Fruit fly (Drosophila melanogaster) whole organism, embryonic: ENCODE results near the gene CG14327.

Source experiments
- B-H1 ChIP-seq: fragments of 200-800 bp; sonication (Bioruptor generic); IDR thresholded peaks from 3 replicates; pipeline ENCODE4 v1.3.6; 2022; ENCODE audit warnings: missing biosample characterization, missing genetic modification characterization
- CG10543 ChIP-seq: fragments of 200-800 bp; sonication (Bioruptor generic); optimal IDR thresholded peaks from 3 replicates; lab custom pipeline; 2017; ENCODE audit warnings: missing biosample characterization, mild to moderate bottlenecking, missing genetic modification characterization, moderate library complexity
- CG12299 ChIP-seq: fragments of 200-800 bp; sonication (Bioruptor generic); optimal IDR thresholded peaks from 2 replicates; lab custom pipeline; 2018; ENCODE audit warnings: missing biosample characterization, mild to moderate bottlenecking, missing genetic modification characterization
- CG12744 ChIP-seq: fragments of 200-800 bp; sonication (Bioruptor generic); optimal IDR thresholded peaks from 2 replicates; lab custom pipeline; 2016; ENCODE audit warnings: missing biosample characterization, missing genetic modification characterization
- CG14667 ChIP-seq: fragments of 200-800 bp; sonication (Bioruptor generic); IDR thresholded peaks from 2 replicates; pipeline ENCODE4 v1.3.6; 2022; ENCODE audit warnings: missing biosample characterization, missing genetic modification characterization
- CG15073 ChIP-seq: fragments of 200-800 bp; sonication (Bioruptor generic); optimal IDR thresholded peaks from 2 replicates; lab custom pipeline; 2016; ENCODE audit warnings: missing biosample characterization, missing genetic modification characterization
- CG18011 ChIP-seq: fragments of 200-800 bp; sonication (Bioruptor generic); optimal IDR thresholded peaks from 2 replicates; lab custom pipeline; 2017; ENCODE audit warnings: missing biosample characterization, missing genetic modification characterization, mild to moderate bottlenecking, moderate library complexity, missing genotype
- CG18599 ChIP-seq: fragments of 200-800 bp; sonication (Bioruptor generic); optimal IDR thresholded peaks from 3 replicates; lab custom pipeline; 2017; ENCODE audit warnings: missing biosample characterization, missing genetic modification characterization, mild to moderate bottlenecking, moderate library complexity, missing genetic modification reagents
- CG18619 ChIP-seq: fragments of 200-800 bp; sonication (Bioruptor generic); optimal IDR thresholded peaks from 3 replicates; lab custom pipeline; 2017; ENCODE audit warnings: missing biosample characterization, mild to moderate bottlenecking, missing genetic modification characterization
- CG32532 ChIP-seq: fragments of 200-800 bp; sonication (Bioruptor generic); IDR thresholded peaks from 2 replicates; pipeline ENCODE4 v1.3.6; 2022; ENCODE audit warnings: missing biosample characterization, missing genetic modification characterization
- CG32767 ChIP-seq: fragments of 200-800 bp; sonication (Bioruptor generic); IDR thresholded peaks from 2 replicates; pipeline ENCODE4 v1.3.6; 2022; ENCODE audit warnings: missing biosample characterization, missing genetic modification characterization
- CG3838 ChIP-seq: fragments of 200-800 bp; sonication (Bioruptor generic); optimal IDR thresholded peaks from 3 replicates; lab custom pipeline; 2016; ENCODE audit warnings: missing biosample characterization, missing genetic modification characterization
- CG43689 ChIP-seq: fragments of 200-800 bp; sonication (Bioruptor generic); IDR thresholded peaks from 2 replicates; pipeline ENCODE4 v1.3.6; 2022; ENCODE audit warnings: missing biosample characterization, missing genetic modification characterization
- CG6813 ChIP-seq: fragments of 200-800 bp; sonication (Bioruptor generic); optimal IDR thresholded peaks from 2 replicates; lab custom pipeline; 2017; ENCODE audit warnings: missing biosample characterization, missing genetic modification characterization, mild to moderate bottlenecking, moderate library complexity, missing genetic modification reagents
- CG7357 ChIP-seq: fragments of 200-800 bp; sonication (Bioruptor generic); IDR thresholded peaks from 3 replicates; pipeline ENCODE4 v1.3.6; 2022; ENCODE audit warnings: missing biosample characterization, missing genetic modification characterization
- CTCF ChIP-seq: fragments of 200-800 bp; sonication (Bioruptor generic); optimal IDR thresholded peaks from 2 replicates; lab custom pipeline; 2017; ENCODE audit warnings: missing biosample characterization, mild to moderate bottlenecking, missing genetic modification characterization, moderate library complexity
- Ets65A ChIP-seq: fragments of 200-800 bp; sonication (Bioruptor generic); peaks from one replicate; lab custom pipeline; 2016; ENCODE audit warnings: missing biosample characterization, missing genetic modification characterization
- HmgZ ChIP-seq: fragments of 200-800 bp; sonication (Bioruptor generic); optimal IDR thresholded peaks from 2 replicates; lab custom pipeline; 2018; ENCODE audit warnings: missing biosample characterization, mild to moderate bottlenecking, missing genetic modification characterization
- Meics ChIP-seq: fragments of 200-800 bp; sonication (Bioruptor generic); optimal IDR thresholded peaks from 2 replicates; lab custom pipeline; 2017; ENCODE audit warnings: missing biosample characterization, mild to moderate bottlenecking, missing genetic modification characterization
- Nf-YB ChIP-seq: fragments of 200-800 bp; sonication (Bioruptor generic); optimal IDR thresholded peaks from 3 replicates; lab custom pipeline; 2019; ENCODE audit warnings: missing biosample characterization, mild to moderate bottlenecking, missing genetic modification characterization, moderate library complexity
- PHDP ChIP-seq: fragments of 200-800 bp; sonication (Bioruptor generic); optimal IDR thresholded peaks from 3 replicates; lab custom pipeline; 2018; ENCODE audit warnings: missing biosample characterization, mild to moderate bottlenecking, missing genetic modification characterization, moderate library complexity
- Pdp1 ChIP-seq, 2 experiments: fragments of 200-800 bp; sonication (Bioruptor generic); optimal IDR thresholded peaks; 3 replicates each; lab custom pipeline; 2016; ENCODE audit warnings: missing biosample characterization in 2 of 2, missing genetic modification characterization in 2 of 2, mild to moderate bottlenecking in 1 of 2, moderate library complexity in 1 of 2
- Rfx ChIP-seq: fragments of 200-800 bp; sonication (Bioruptor generic); IDR thresholded peaks from 2 replicates; pipeline ENCODE4 v1.3.6; 2022; ENCODE audit warnings: missing biosample characterization, missing genetic modification characterization
- TFAM ChIP-seq: fragments of 200-800 bp; sonication (Bioruptor generic); optimal IDR thresholded peaks from 2 replicates; lab custom pipeline; 2017; ENCODE audit warnings: missing biosample characterization, missing genetic modification characterization, inconsistent platforms
- Xbp1 ChIP-seq: fragments of 200-800 bp; sonication (Bioruptor generic); optimal IDR thresholded peaks from 3 replicates; lab custom pipeline; 2016; ENCODE audit warnings: missing biosample characterization, mild to moderate bottlenecking, missing genetic modification characterization
- ab ChIP-seq: fragments of 200-800 bp; sonication (Bioruptor generic); optimal IDR thresholded peaks from 2 replicates; lab custom pipeline; 2016; ENCODE audit warnings: missing biosample characterization, missing genetic modification characterization
- aop ChIP-seq: fragments of 200-800 bp; sonication (Bioruptor generic); IDR thresholded peaks from 2 replicates; pipeline ENCODE4 v1.3.6; 2022; ENCODE audit warnings: missing biosample characterization, missing genetic modification characterization
- bbx ChIP-seq: fragments of 200-800 bp; sonication (Bioruptor generic); IDR thresholded peaks from 2 replicates; pipeline ENCODE4 v1.3.6; 2022; ENCODE audit warnings: missing biosample characterization, missing genetic modification characterization; ENCODE audit not compliant: partially characterized antibody
- bcd ChIP-seq: fragments of 200-800 bp; sonication (Bioruptor generic); optimal IDR thresholded peaks from 2 replicates; lab custom pipeline; 2017; ENCODE audit warnings: missing biosample characterization, mild to moderate bottlenecking, missing genetic modification characterization
- bigmax ChIP-seq: fragments of 200-800 bp; sonication (Bioruptor generic); optimal IDR thresholded peaks from 2 replicates; lab custom pipeline; 2018; ENCODE audit warnings: missing biosample characterization, mild to moderate bottlenecking, missing genetic modification characterization
- cg ChIP-seq: fragments of 200-800 bp; sonication (Bioruptor generic); optimal IDR thresholded peaks from 3 replicates; lab custom pipeline; 2019; ENCODE audit warnings: missing biosample characterization, mild to moderate bottlenecking, missing genetic modification characterization, moderate library complexity
- crp ChIP-seq, 2 experiments: fragments of 200-800 bp; sonication (Bioruptor generic); optimal IDR thresholded peaks; 2 replicates in 1 of 2; 3 replicates in 1 of 2; lab custom pipeline; 2017; ENCODE audit warnings: missing biosample characterization in 2 of 2, missing genetic modification characterization in 2 of 2, mild to moderate bottlenecking in 1 of 2, moderate library complexity in 1 of 2
- danr ChIP-seq: fragments of 200-800 bp; sonication (Bioruptor generic); IDR thresholded peaks from 2 replicates; pipeline ENCODE4 v1.3.6; 2022; ENCODE audit warnings: missing biosample characterization, missing genetic modification characterization
- ftz-f1 ChIP-seq: fragments of 200-800 bp; sonication (Bioruptor generic); optimal IDR thresholded peaks from 2 replicates; lab custom pipeline; 2016; ENCODE audit warnings: missing biosample characterization, missing genetic modification characterization
- gsb-n ChIP-seq: fragments of 200-800 bp; sonication (Bioruptor generic); optimal IDR thresholded peaks from 3 replicates; lab custom pipeline; 2018; ENCODE audit warnings: missing biosample characterization, mild to moderate bottlenecking, missing genetic modification characterization
- ham ChIP-seq: fragments of 200-800 bp; sonication (Bioruptor generic); IDR thresholded peaks from 2 replicates; pipeline ENCODE4 v1.3.6; 2022; ENCODE audit warnings: missing biosample characterization, missing genetic modification characterization
- ind ChIP-seq: fragments of 200-800 bp; sonication (Bioruptor generic); optimal IDR thresholded peaks from 3 replicates; lab custom pipeline; 2016; ENCODE audit warnings: missing biosample characterization, missing genetic modification characterization
- kay ChIP-seq: fragments of 200-800 bp; sonication (Bioruptor generic); optimal IDR thresholded peaks from 2 replicates; lab custom pipeline; 2016; ENCODE audit warnings: missing biosample characterization, missing genetic modification characterization
- lbe ChIP-seq: fragments of 200-800 bp; sonication (Bioruptor generic); optimal IDR thresholded peaks from 2 replicates; lab custom pipeline; 2016; ENCODE audit warnings: missing biosample characterization, mild to moderate bottlenecking, missing genetic modification characterization
- lilli ChIP-seq: fragments of 200-800 bp; sonication (Bioruptor generic); optimal IDR thresholded peaks from 3 replicates; lab custom pipeline; 2016; ENCODE audit warnings: missing biosample characterization, missing genetic modification characterization
- pb ChIP-seq: fragments of 200-800 bp; sonication (Bioruptor generic); optimal IDR thresholded peaks from 3 replicates; lab custom pipeline; 2016; ENCODE audit warnings: missing biosample characterization, missing genetic modification characterization
- ranshi ChIP-seq: fragments of 200-800 bp; sonication (Bioruptor generic); IDR thresholded peaks from 2 replicates; pipeline ENCODE4 v1.3.6; 2022; ENCODE audit warnings: missing biosample characterization, missing genetic modification characterization
- shn ChIP-seq: fragments of 200-800 bp; sonication (Bioruptor generic); optimal IDR thresholded peaks from 3 replicates; lab custom pipeline; 2016; ENCODE audit warnings: missing biosample characterization, missing genetic modification characterization
- slou ChIP-seq: fragments of 200-800 bp; sonication (Bioruptor generic); optimal IDR thresholded peaks from 3 replicates; lab custom pipeline; 2016; ENCODE audit warnings: missing biosample characterization, missing genetic modification characterization
- sna ChIP-seq: fragments of 200-800 bp; sonication (Bioruptor generic); IDR thresholded peaks from 2 replicates; pipeline ENCODE4 v1.3.6; 2022; ENCODE audit warnings: missing biosample characterization, missing genetic modification characterization; ENCODE audit not compliant: partially characterized antibody
- sr ChIP-seq: fragments of 200-800 bp; sonication (Bioruptor generic); IDR thresholded peaks from 3 replicates; pipeline ENCODE4 v1.3.6; 2022; ENCODE audit warnings: missing biosample characterization, missing genetic modification characterization
- stc ChIP-seq: fragments of 200-800 bp; sonication (Bioruptor generic); IDR thresholded peaks from 2 replicates; pipeline ENCODE4 v1.3.6; 2022; ENCODE audit warnings: missing biosample characterization, missing genetic modification characterization
- trh ChIP-seq: fragments of 200-800 bp; sonication (Bioruptor generic); optimal IDR thresholded peaks from 2 replicates; lab custom pipeline; 2016; ENCODE audit warnings: missing biosample characterization, missing genetic modification characterization
- unc-4 ChIP-seq: fragments of 200-800 bp; sonication (Bioruptor generic); IDR thresholded peaks from 2 replicates; pipeline ENCODE4 v1.3.6; 2022; ENCODE audit warnings: missing biosample characterization, missing genetic modification characterization; ENCODE audit not compliant: partially characterized antibody
- zfh1 ChIP-seq: fragments of 200-800 bp; sonication (Bioruptor generic); IDR thresholded peaks from 3 replicates; pipeline ENCODE4 v1.3.6; 2022; ENCODE audit warnings: missing biosample characterization, missing genetic modification characterization

Gene CG14327

DNA sequence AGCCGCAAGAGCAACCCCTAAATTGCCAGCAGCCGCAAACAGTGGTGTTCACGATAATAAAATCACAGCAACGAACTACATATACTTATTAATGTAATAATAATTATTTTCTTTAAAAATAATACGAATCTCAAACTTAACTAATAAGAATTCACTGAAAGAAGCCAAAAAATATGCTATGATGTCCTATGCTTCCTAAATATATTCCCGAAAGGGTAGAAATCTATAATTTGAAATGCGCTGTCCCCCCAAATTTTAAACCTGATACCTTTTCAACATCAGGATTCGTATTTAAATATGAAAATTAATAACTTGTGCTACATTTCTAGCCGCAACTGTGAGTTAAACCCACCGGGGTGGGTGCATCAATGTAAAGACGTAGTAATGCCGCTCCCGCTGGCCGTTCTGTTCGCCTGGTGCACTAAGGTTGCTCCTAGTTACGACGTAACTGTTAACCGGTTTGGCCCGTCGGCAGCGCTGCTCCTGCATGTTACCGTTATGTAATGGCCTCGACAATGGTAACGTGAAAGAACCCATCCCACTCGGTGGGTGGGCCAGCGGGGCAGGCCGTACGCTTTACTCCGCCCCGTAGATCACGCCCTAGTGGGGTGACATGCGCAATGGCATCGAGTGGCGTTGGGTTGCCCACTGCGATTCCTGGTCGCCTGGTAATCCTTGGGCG is 9.2 kb upstream of the CG14327 start (continued):
- TF ChIP-seq CG18011 (no peak), Ets65A (GFP tag; lab: Kevin White, UChicago) (peak; percentile 65), lilli (GFP tag; lab: Kevin White, UChicago) (peak; percentile 58), CG6813 (GFP tag; lab: Kevin White, UChicago) (peak; percentile 88), HmgZ (tag; lab: Kevin White, UChicago) (no peak), CG3838 (GFP tag; lab: Kevin White, UChicago) (no peak), bigmax (GFP tag; lab: Kevin White, UChicago) (no peak), pb (GFP tag; lab: Kevin White, UChicago) (no peak), ham (GFP tag; lab: Robert Waterston, UW) (no peak), shn (GFP tag; lab: Kevin White, UChicago) (no peak), bbx (GFP tag; lab: Robert Waterston, UW) (no peak), gsb-n (tag; lab: Kevin White, UChicago) (peak; percentile 84), danr (GFP tag; lab: Robert Waterston, UW) (peak; percentile 69), CG32767 (GFP tag; lab: Robert Waterston, UW) (peak; percentile 56; the same call in 1 of the 2 replicates), CG7357 (GFP tag; lab: Robert Waterston, UW) (peak; percentile 69), bcd (GFP tag; lab: Kevin White, UChicago) (peak; percentile 82), Pdp1 (GFP tag; optimal IDR thresholded peaks at IDR 0.05; lab: Kevin White, UChicago) (peak; percentile 50 to 93), CTCF (GFP tag; lab: Kevin White, UChicago) (no peak), sna (GFP tag; lab: Robert Waterston, UW) (peak; percentile 41; the same call in 1 of the 2 replicates), CG12744 (no peak), CG18599 (peak; percentile 91), CG43689 (GFP tag; lab: Robert Waterston, UW) (no peak), aop (GFP tag; lab: Robert Waterston, UW) (no peak), ind (GFP tag; lab: Kevin White, UChicago) (peak; percentile 64), CG18619 (GFP tag; lab: Kevin White, UChicago) (peak; percentile 88), kay (peak; percentile 36), CG14667 (peak; percentile 22; the same call in 1 of the 2 replicates), slou (GFP tag; lab: Kevin White, UChicago) (peak; percentile 11), TFAM (GFP tag; lab: Kevin White, UChicago) (peak; percentile 19), ftz-f1 (GFP tag; lab: Kevin White, UChicago) (no peak), Meics (GFP tag; lab: Kevin White, UChicago) (peak; percentile 90), zfh1 (GFP tag; lab: Robert Waterston, UW) (peak; percentile 78), CG32532 (GFP tag; lab: Robert Waterston, UW) (peak; percentile 40; the same call in 1 of the 2 replicates), B-H1 (peak; percentile 26; the same call in 1 of the 3 replicates), ranshi (GFP tag; lab: Robert Waterston, UW) (peak; percentile 69), CG10543 (GFP tag; lab: Kevin White, UChicago) (peak; percentile 23), trh (peak; percentile 14), sr (GFP tag; lab: Robert Waterston, UW) (no peak), PHDP (peak; percentile 83), Nf-YB (peak; percentile 44), Rfx (GFP tag; lab: Robert Waterston, UW) (peak; percentile 54), Xbp1 (GFP tag; lab: Kevin White, UChicago) (peak; percentile 78), unc-4 (GFP tag; lab: Robert Waterston, UW) (no peak), CG12299 (peak; percentile 85), CG15073 (GFP tag; lab: Kevin White, UChicago) (peak; percentile 45), stc (GFP tag; lab: Robert Waterston, UW) (peak; percentile 56), cg (GFP tag; lab: Kevin White, UChicago) (no peak), lbe (GFP tag; lab: Kevin White, UChicago) (no peak), ab (GFP tag; lab: Kevin White, UChicago) (peak; percentile 44), crp (GFP tag; optimal IDR thresholded peaks at IDR 0.05; lab: Kevin White, UChicago) (peak in 1 of 2 experiments; percentile 18)
